Fruit fly (Drosophila melanogaster): ENCODE data around the gene AdamTS-A.

Gene AdamTS-A

dm6 chr3R:15408131-15408731, 67.8 kb downstream of the AdamTS-A start, which contains the start of gene Atx2 (continued):
- TF ChIP-seq Nf-YC (tag; optimal IDR thresholded peaks at IDR 0.05) (peak; percentile 5), D19A (tag; optimal IDR thresholded peaks at IDR 0.05) (no peak), CG1603 (tag; optimal IDR thresholded peaks at IDR 0.05) (peak; percentile 76), Lhr (GFP tag; optimal IDR thresholded peaks at IDR 0.05) (peak; percentile 49), CG10979 (tag; optimal IDR thresholded peaks at IDR 0.05) (peak; percentile 2), btn (GFP tag; optimal IDR thresholded peaks at IDR 0.05) (no peak), CG14860 (GFP tag; IDR thresholded peaks at IDR 0.05; ENCODE audit: partially characterized antibody) (peak; percentile 97), Xbp1 (GFP tag; optimal IDR thresholded peaks at IDR 0.05) (peak; percentile 7), ATbp (GFP tag; optimal IDR thresholded peaks at IDR 0.05) (peak; percentile 8), CG31365 (tag; optimal IDR thresholded peaks at IDR 0.05) (no peak), Opbp (GFP tag; IDR thresholded peaks at IDR 0.05; ENCODE audit: partially characterized antibody) (peak; percentile 95), CG11456 (GFP tag; IDR thresholded peaks at IDR 0.05) (peak; percentile 72; the same call in 1 of the 3 replicates), Bdp1 (GFP tag; optimal IDR thresholded peaks at IDR 0.05) (peak; percentile 65), CG2712 (tag; optimal IDR thresholded peaks at IDR 0.05) (peak; percentile 42), Spps (tag; optimal IDR thresholded peaks at IDR 0.05) (no peak), Rx (GFP tag; IDR thresholded peaks at IDR 0.05) (peak; percentile 23; the same call in 1 of the 2 replicates), bsh (GFP tag; optimal IDR thresholded peaks at IDR 0.05) (peak in 1 of 2 experiments; percentile 5), stwl (tag; optimal IDR thresholded peaks at IDR 0.05) (peak; percentile 89), kay (GFP tag; optimal IDR thresholded peaks at IDR 0.05) (no peak), Ets65A (GFP tag) (peak; percentile 89), gfzf (GFP tag; optimal IDR thresholded peaks at IDR 0.05) (peak; percentile 21), CoRest (tag; optimal IDR thresholded peaks at IDR 0.05) (peak; percentile 56), CG2116 (GFP tag; optimal IDR thresholded peaks at IDR 0.05) (peak; percentile 97), CG34224 (GFP tag; IDR thresholded peaks at IDR 0.05; ENCODE audit: partially characterized antibody) (peak; percentile 93), tin (GFP tag; optimal IDR thresholded peaks at IDR 0.05) (peak; percentile 25), MTF-1 (GFP tag; optimal IDR thresholded peaks at IDR 0.05; ENCODE audit: borderline replicate concordance) (peak; percentile 33), CG31224 (GFP tag; IDR thresholded peaks at IDR 0.05) (no peak), sob (GFP tag; IDR thresholded peaks at IDR 0.05) (peak; percentile 57; the same call in 1 of the 2 replicates), CG17612 (GFP tag; IDR thresholded peaks at IDR 0.05) (no peak), prd (optimal IDR thresholded peaks at IDR 0.05) (no peak), prd (GFP tag; IDR thresholded peaks at IDR 0.05) (0 out of 3 replicates have a peak, but pooled peaks have one; percentile 25), Dad (GFP tag; optimal IDR thresholded peaks at IDR 0.05) (peak; percentile 25), CG9932 (GFP tag; IDR thresholded peaks at IDR 0.05) (peak; percentile 82), CkIIα-i1 (GFP tag; IDR thresholded peaks at IDR 0.05) (no peak), CG4424 (GFP tag; optimal IDR thresholded peaks at IDR 0.05) (peak; percentile 70), CG10321 (GFP tag; IDR thresholded peaks at IDR 0.05) (no peak), CG15601 (tag; optimal IDR thresholded peaks at IDR 0.05) (peak; percentile 51), CG3726 (GFP tag; IDR thresholded peaks at IDR 0.05) (0 out of 3 replicates have a peak, but pooled peaks have one; percentile 10), ci (GFP tag; IDR thresholded peaks at IDR 0.05) (peak; percentile 75; the same call in 2 of the 3 replicates), CG4820 (GFP tag; optimal IDR thresholded peaks at IDR 0.05) (peak; percentile 18), ato (GFP tag; IDR thresholded peaks at IDR 0.05; ENCODE audit: partially characterized antibody) (peak; percentile 97), CG8281 (tag; optimal IDR thresholded peaks at IDR 0.05) (no peak), trem (tag; optimal IDR thresholded peaks at IDR 0.05) (peak; percentile 56), CG14441 (GFP tag; IDR thresholded peaks at IDR 0.05) (no peak), NK7.1 (GFP tag; optimal IDR thresholded peaks at IDR 0.05) (peak; percentile 1), MBD-R2 (GFP tag; IDR thresholded peaks at IDR 0.05) (peak; percentile 64), ac (GFP tag; optimal IDR thresholded peaks at IDR 0.05) (no peak), pfk (GFP tag; optimal IDR thresholded peaks at IDR 0.05) (no peak), CG32772 (GFP tag; IDR thresholded peaks at IDR 0.05) (peak; percentile 35; the same call in 1 of the 2 replicates), twi (tag; optimal IDR thresholded peaks at IDR 0.05) (no peak)

All from whole organism, embryonic.